Fruit fly (Drosophila melanogaster): ENCODE measurements around the gene CG14269.

DNA sequence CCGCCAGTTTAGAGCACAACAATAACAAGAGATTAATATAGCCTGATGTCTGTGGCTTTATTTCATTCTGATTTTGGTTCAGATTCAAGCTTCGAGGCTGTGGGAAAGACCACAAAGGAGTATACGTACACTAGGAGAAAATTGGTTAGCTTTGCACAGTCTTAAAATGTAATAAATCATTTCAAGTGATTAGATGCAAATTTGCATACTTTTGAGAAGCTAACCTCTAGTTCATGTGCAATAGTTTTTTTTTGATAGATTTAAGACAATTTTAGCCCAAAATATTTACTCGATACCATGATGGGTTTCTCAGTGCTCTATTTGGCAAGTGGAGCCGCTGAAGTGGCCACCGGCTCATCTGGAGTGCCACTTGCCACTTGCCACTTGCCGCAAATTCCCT lies 21.9 kb upstream of the CG14269 start:
- TF ChIP-seq ovo (GFP tag; optimal IDR thresholded peaks at IDR 0.05) (no peak), CG5204 (GFP tag; optimal IDR thresholded peaks at IDR 0.05) (no peak), CG12768 (GFP tag; optimal IDR thresholded peaks at IDR 0.05) (no peak), tj (GFP tag; optimal IDR thresholded peaks at IDR 0.05) (no peak), Mnt (GFP tag; optimal IDR thresholded peaks at IDR 0.05) (no peak), Hr96 (GFP tag; optimal IDR thresholded peaks at IDR 0.05) (no peak)
